Worm (Caenorhabditis elegans) whole organism, young adult: ENCODE results near the gene rom-3.

Source experiments
- B0035.1 ChIP-seq: sonication (generic microtip); optimal IDR thresholded peaks from 2 replicates; lab custom pipeline; 2016; ENCODE audit warnings: missing genetic modification characterization, mild to moderate bottlenecking, missing compliant biosample characterization, missing genotype, missing genetic modification reagents
- cebp-2 ChIP-seq: fragments of 200-800 bp; sonication (Bioruptor generic); IDR thresholded peaks from 2 replicates; pipeline ENCODE4 v1.3.6; 2022; ENCODE audit warnings: missing genetic modification characterization, missing compliant biosample characterization
- lin-26 ChIP-seq: fragments of 200-800 bp; sonication (Bioruptor generic); IDR thresholded peaks from 2 replicates; pipeline ENCODE4 v1.3.6; 2022; ENCODE audit warnings: missing genetic modification reagents, missing genetic modification characterization, missing compliant biosample characterization
- mel-28 ChIP-seq: sonication (generic microtip); optimal IDR thresholded peaks from 2 replicates; lab custom pipeline; 2016; ENCODE audit warnings: borderline replicate concordance, mild to moderate bottlenecking, missing genetic modification characterization, missing compliant biosample characterization
- nfya-1 ChIP-seq: sonication (generic microtip); optimal IDR thresholded peaks from 2 replicates; lab custom pipeline; 2017; ENCODE audit warnings: antibody characterized with exemption, missing compliant biosample characterization, missing genetic modification characterization, borderline replicate concordance; ENCODE audit not compliant: insufficient read depth
- nhr-90 ChIP-seq: sonication (generic microtip); optimal IDR thresholded peaks from 2 replicates; lab custom pipeline; 2016; ENCODE audit warnings: missing genotype, mild to moderate bottlenecking, missing genetic modification characterization, missing compliant biosample characterization
- sea-2 ChIP-seq: fragments of 200-800 bp; sonication (Bioruptor generic); IDR thresholded peaks from 2 replicates; pipeline ENCODE4 v1.3.6; 2022; ENCODE audit warnings: missing genetic modification characterization, missing compliant biosample characterization

DNA sequence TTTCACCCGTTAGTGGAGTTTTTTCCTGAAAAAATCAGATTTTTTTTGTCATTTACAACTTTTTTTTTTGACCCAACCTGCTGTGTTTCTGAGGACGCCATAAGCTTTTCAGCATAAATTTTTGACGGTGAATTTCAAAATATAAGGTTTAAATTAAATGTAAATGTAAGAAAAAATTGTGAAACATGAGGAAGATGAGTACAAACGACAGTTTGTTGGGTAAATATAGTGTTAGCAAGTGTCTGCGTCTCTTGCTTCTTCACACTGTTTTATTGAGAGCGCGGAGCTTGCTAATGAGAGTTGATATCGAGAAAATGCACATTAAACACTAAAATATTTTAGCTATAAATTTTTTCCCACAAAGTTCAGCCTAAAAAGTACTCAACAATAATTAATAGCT, at the start of gene rom-3:
- TF ChIP-seq cebp-2 (GFP tag; lab: Robert Waterston, UW) (no peak), nfya-1 (tag; lab: Kevin White, UChicago) (no peak), sea-2 (no peak), mel-28 (tag; lab: Kevin White, UChicago) (no peak), lin-26 (GFP tag; lab: Robert Waterston, UW) (no peak), B0035.1 (no peak), nhr-90 (tag; lab: Kevin White, UChicago) (no peak)
